Fruit fly (Drosophila melanogaster): Measurements from ENCODE around the gene Atg18a.
A peak's percentile ranks its signal among the peaks of the same experiment; 100 is the strongest.

Atg18a gene

DNA sequence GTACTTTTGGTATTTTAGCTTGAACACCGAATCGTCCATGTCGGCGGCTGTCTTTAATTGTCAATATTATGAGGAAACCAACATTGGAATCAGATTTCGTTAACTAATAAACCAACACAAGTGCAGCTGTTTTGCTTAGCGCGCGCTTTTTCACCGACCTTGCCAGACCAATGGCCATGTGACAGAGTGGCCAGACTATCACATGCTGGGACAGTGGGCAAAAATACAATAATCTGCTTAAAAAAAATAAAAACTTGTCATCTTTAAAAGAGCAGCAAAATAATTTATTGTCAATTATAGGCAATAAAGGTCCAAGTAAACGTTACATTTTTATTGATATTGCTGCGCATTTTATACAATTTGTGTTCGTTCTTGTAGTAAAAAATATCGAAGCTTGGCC lies 10.8 kb upstream of the Atg18a start, which contains the start of gene RecQ4 (continued):
- TF ChIP-seq CG2678 (tag; optimal IDR thresholded peaks at IDR 0.05) (no peak), Eip74EF (GFP tag; optimal IDR thresholded peaks at IDR 0.05) (no peak), salm (tag; optimal IDR thresholded peaks at IDR 0.05) (no peak), CG8089 (GFP tag; optimal IDR thresholded peaks at IDR 0.05) (no peak), az2 (GFP tag; optimal IDR thresholded peaks at IDR 0.05) (no peak), fd96Cb (tag; optimal IDR thresholded peaks at IDR 0.05) (no peak), CG30431 (GFP tag; optimal IDR thresholded peaks at IDR 0.05) (no peak), cas (GFP tag; IDR thresholded peaks at IDR 0.05) (no peak), inv (GFP tag; IDR thresholded peaks at IDR 0.05; ENCODE audit: partially characterized antibody) (peak; percentile 29; the same call in 1 of the 2 replicates), CG11398 (GFP tag; optimal IDR thresholded peaks at IDR 0.05) (no peak), CG10959 (GFP tag; IDR thresholded peaks at IDR 0.05) (no peak), crc (GFP tag; optimal IDR thresholded peaks at IDR 0.05) (no peak), Dek (tag; optimal IDR thresholded peaks at IDR 0.05) (no peak), dm (GFP tag; optimal IDR thresholded peaks at IDR 0.05) (no peak), schlank (tag; optimal IDR thresholded peaks at IDR 0.05) (no peak), hkb (optimal IDR thresholded peaks at IDR 0.05) (no peak), hkb (GFP tag; IDR thresholded peaks at IDR 0.05) (no peak), fu2 (GFP tag; optimal IDR thresholded peaks at IDR 0.05) (no peak), CG17612 (GFP tag; IDR thresholded peaks at IDR 0.05) (no peak), pb (GFP tag; optimal IDR thresholded peaks at IDR 0.05) (no peak), row (GFP tag; IDR thresholded peaks at IDR 0.05) (peak; percentile 90), chm (GFP tag; IDR thresholded peaks at IDR 0.05) (no peak), btn (GFP tag; optimal IDR thresholded peaks at IDR 0.05) (no peak), CG15514 (GFP tag; optimal IDR thresholded peaks at IDR 0.05) (peak; percentile 62), cg (GFP tag; optimal IDR thresholded peaks at IDR 0.05) (peak; percentile 47), lov (optimal IDR thresholded peaks at IDR 0.05) (no peak), lov (GFP tag; IDR thresholded peaks at IDR 0.05) (no peak), crp (GFP tag; optimal IDR thresholded peaks at IDR 0.05) (peak; percentile 19 to 80), NfI (GFP tag; optimal IDR thresholded peaks at IDR 0.05) (no peak), CG3847 (GFP tag; IDR thresholded peaks at IDR 0.05) (peak; percentile 87), CG3281 (GFP tag; optimal IDR thresholded peaks at IDR 0.05) (no peak), CG12071 (GFP tag; optimal IDR thresholded peaks at IDR 0.05) (no peak), wor (GFP tag; IDR thresholded peaks at IDR 0.05) (no peak), chn (GFP tag; optimal IDR thresholded peaks at IDR 0.05) (no peak), CG13296 (GFP tag; optimal IDR thresholded peaks at IDR 0.05) (no peak), H2.0 (GFP tag; IDR thresholded peaks at IDR 0.05) (no peak), eyg (GFP tag; optimal IDR thresholded peaks at IDR 0.05) (no peak), CG17912 (GFP tag; optimal IDR thresholded peaks at IDR 0.05) (no peak), klu (GFP tag; IDR thresholded peaks at IDR 0.05) (no peak), Mes4 (GFP tag; optimal IDR thresholded peaks at IDR 0.05) (no peak), exex (tag; optimal IDR thresholded peaks at IDR 0.05) (no peak), Ets97D (GFP tag; optimal IDR thresholded peaks at IDR 0.05) (peak; percentile 70), gt (GFP tag; IDR thresholded peaks at IDR 0.05) (no peak), CG14014 (GFP tag; IDR thresholded peaks at IDR 0.05) (0 out of 2 replicates have a peak, but pooled peaks have one; percentile 19), NK7.1 (GFP tag; optimal IDR thresholded peaks at IDR 0.05) (no peak), CG14441 (GFP tag; IDR thresholded peaks at IDR 0.05) (no peak), zen2 (GFP tag; IDR thresholded peaks at IDR 0.05; ENCODE audit: partially characterized antibody) (no peak), tll (GFP tag; optimal IDR thresholded peaks at IDR 0.05) (no peak), CG10267 (tag; optimal IDR thresholded peaks at IDR 0.05) (peak; percentile 31), CG11456 (GFP tag; IDR thresholded peaks at IDR 0.05) (no peak), lab (GFP tag; optimal IDR thresholded peaks at IDR 0.05) (no peak), CG2202 (tag; optimal IDR thresholded peaks at IDR 0.05) (no peak)

All from whole organism, embryonic.